Worm (Caenorhabditis elegans) whole organism, dauer: ENCODE measurements around the gene R10H10.3.

Source experiments
- unc-62 ChIP-seq: sonication (generic microtip); optimal IDR thresholded peaks from 2 replicates; lab custom pipeline; 2017; ENCODE audit warnings: missing biosample characterization, missing genetic modification reagents, missing genetic modification characterization

R10H10.3 gene

DNA sequence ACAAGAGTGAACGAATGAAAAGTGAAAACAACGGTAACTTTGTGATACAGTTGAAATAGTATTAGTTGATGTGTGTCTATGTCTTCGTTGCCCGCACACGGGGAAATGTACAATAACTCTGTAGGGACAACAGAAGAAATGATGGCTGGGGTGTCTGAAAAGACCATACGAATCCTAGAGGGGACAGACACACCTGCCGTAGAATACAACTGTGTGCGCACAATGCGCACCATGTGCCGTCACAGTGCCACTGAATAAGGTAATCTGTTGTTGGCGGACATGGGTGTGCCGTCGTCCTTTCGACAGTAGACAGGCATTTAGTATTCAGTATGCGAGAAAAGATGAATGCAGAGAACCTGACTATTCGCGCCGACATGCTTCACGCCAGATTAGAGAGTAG lies 33.0 kb downstream of the R10H10.3 start:
- no peak for TF ChIP-seq unc-62 (GFP tag; lab: Kevin White, UChicago)

DNA sequence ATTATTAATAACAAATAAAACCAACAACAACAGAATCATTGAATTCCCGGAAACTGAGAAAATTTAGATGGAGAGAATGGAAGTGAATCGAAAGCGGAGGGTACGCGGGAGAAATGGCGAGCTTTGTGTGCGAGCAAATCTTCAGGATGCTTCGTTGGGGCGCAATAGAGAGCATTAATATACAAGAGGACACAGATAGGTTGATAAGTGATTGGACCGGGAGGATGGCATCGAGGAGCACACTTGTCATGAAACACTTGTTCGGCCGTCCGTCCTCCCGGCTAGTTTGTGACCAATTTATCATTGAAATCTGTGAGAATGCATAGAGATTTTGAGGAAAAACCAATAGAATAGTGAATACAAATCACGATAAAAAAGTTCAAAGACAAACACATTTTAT lies 33.9 kb downstream of the R10H10.3 start:
- TF ChIP-seq unc-62 (GFP tag; lab: Kevin White, UChicago): no peak

DNA sequence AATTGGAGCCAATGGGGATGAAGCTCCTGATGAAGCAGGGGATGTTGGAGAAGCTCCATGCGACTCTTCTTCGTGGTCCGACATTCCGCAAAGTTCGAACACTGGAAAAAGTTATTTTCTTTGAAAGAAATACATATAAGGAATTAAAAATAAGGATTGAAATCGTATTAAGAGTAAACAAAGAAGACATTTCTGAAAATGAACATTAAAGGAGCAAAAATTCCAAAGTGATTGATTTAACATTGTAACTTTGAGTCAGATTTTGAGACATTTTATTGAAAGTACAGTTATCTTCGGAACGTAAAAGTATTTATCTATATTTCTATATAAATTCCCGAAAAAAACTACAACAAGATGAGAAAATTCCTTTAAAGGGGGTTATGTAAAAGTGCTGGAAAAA lies 36.2 kb downstream of the R10H10.3 start, which contains the start of gene F13B12.1:
F13B12.1 (minus strand) TSS at position 101 of the 400 bp plus-strand sequence.
- TF ChIP-seq unc-62 (GFP tag; lab: Kevin White, UChicago): no peak

DNA sequence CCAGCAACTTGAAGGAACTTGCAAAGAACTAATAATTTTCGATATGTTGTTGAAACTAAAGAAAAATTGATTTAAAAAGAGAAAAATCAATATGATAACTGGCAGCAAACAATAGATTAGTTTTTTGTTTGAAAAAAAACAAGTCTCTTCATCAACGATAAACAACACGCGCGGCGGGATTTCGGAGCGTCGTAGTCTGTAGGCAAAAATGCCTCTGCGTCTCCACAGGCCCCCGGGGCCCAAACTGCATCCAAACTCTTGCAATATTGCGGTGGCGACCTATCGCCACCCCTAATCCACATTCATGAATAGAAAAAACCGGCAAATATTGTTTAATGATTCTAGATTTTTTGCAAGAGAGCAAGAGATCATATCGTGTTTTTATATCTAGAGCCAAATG lies 36.8 kb downstream of the R10H10.3 start:
- no peak for TF ChIP-seq unc-62 (GFP tag; lab: Kevin White, UChicago)

DNA sequence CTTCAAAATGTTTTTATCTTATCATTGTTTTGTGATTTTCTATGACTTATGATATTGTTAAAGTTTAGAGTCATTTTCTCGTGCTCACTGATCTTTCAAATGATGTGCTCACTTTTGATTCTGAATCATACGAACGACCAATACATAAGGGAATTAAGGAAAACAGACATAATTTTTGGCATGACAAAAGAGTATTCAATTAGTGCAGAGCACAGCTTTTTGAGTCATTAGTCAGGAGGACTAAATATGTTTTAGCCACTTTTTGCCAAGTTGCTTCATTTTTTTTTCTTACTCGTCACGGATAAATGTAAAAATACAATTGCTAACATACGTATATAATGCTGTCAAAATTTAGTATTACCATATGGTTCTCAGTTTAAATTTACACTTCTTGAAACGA lies 40.8 kb downstream of the R10H10.3 start, which contains the start of gene F13B12.2:
F13B12.2 (minus strand) TSS at position 2 of the 400 bp plus-strand sequence.
- no peak for TF ChIP-seq unc-62 (GFP tag; lab: Kevin White, UChicago)

DNA sequence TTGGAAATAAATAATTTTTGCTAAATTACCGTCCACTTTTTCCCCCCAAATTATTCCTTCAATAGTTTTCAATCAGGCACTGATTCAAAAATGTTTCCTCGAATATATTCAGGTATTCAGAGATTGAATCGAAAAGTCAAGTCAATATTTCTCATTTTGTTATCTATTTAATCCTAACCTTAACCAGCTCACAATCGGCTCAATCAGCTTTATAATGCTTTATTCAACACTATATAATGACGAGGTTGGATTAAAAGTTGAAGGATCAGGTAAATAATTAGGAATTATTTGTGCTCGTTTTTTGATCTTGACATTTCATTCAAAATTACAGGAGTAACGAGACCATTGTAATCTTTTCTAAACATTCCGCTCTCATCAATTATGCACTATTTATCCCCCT lies 42.2 kb downstream of the R10H10.3 start:
- TF ChIP-seq unc-62 (GFP tag; lab: Kevin White, UChicago): no peak

DNA sequence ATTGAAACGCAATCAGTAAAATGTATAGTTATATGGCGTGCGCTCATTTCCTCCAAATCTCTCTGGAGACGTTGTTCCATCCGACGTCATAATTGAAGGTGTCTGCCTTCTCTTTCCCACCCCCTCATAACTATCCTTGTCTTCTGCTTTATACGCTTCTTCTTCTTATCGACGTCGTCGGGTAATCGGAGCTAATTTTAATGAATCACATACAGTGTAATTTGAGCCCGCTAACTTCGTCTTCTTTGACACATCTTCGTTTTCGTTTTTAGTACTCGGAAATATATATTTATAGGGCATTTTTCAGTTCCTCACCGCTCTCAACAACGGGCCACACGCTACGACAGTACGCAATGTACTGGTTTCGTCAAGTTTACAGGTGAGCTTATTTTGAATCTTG lies 48.1 kb downstream of the R10H10.3 start, which contains the start of gene ins-1:
ins-1 (plus strand) TSS at position 301 of the 400 bp plus-strand sequence.
- TF ChIP-seq unc-62 (GFP tag; lab: Kevin White, UChicago): no peak

DNA sequence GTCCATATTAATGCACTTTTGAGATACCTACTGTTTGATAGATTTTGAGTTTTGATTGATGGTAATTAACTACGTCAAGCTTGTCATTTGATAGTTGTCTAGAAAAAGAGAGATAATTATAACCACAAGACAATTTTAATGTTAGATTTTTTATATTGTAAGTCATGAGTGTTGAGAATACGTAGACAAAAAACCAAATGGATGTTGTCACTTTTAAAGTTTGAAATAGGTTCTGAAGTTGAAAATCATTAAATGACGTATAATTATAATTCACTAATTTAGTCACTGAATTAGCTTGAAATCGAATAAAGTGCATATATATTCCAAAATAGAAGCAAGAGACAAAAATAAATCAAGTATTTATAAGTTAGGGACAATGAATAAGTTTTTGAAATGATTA lies 48.8 kb downstream of the R10H10.3 start:
- no peak for TF ChIP-seq unc-62 (GFP tag; lab: Kevin White, UChicago)

DNA sequence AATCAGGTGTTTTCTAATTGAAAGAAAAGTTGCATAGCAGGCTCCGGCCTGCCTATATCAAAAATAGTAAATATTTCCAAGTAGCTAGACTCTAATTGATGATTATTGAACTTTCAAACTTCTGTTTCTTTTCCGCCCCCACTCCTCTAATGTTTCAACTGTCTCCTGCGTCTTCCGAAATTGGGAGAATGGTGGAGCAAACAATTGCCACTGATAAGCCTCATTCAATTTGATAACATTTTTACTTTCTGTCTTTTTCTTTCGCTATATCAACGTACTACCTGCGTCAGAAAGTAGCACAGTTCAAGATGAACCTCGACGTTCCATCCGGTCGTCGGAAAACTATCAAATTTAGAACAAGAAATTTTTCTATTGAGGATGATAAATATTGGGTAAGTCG lies 50.6 kb downstream of the R10H10.3 start, which contains the start of gene F13B12.3:
F13B12.3 (plus strand) TSS at position 223 of the 400 bp plus-strand sequence.
- no peak for TF ChIP-seq unc-62 (GFP tag; lab: Kevin White, UChicago)
